Fruit fly (Drosophila melanogaster) whole organism, embryonic: ENCODE measurements around the gene Lamtor4.

Source experiments
- BtbVII ChIP-seq: fragments of 200-800 bp; sonication (Bioruptor generic); optimal IDR thresholded peaks from 3 replicates; lab custom pipeline; 2017; ENCODE audit warnings: missing biosample characterization, mild to moderate bottlenecking, missing genetic modification characterization
- CG10209 ChIP-seq: fragments of 200-800 bp; sonication (Bioruptor generic); optimal IDR thresholded peaks from 3 replicates; lab custom pipeline; 2017; ENCODE audit warnings: missing biosample characterization, mild to moderate bottlenecking, missing genetic modification characterization, missing genetic modification reagents
- CG11093 ChIP-seq: fragments of 200-800 bp; sonication (Bioruptor generic); IDR thresholded peaks from 3 replicates; pipeline ENCODE4 v1.3.6; 2022; ENCODE audit warnings: missing biosample characterization, missing genetic modification characterization
- CG11695 ChIP-seq: fragments of 200-800 bp; sonication (Bioruptor generic); IDR thresholded peaks from 3 replicates; pipeline ENCODE4 v1.3.6; 2022; ENCODE audit warnings: missing biosample characterization, missing genetic modification characterization
- CG12744 ChIP-seq: fragments of 200-800 bp; sonication (Bioruptor generic); optimal IDR thresholded peaks from 2 replicates; lab custom pipeline; 2016; ENCODE audit warnings: missing biosample characterization, missing genetic modification characterization
- CG14014 ChIP-seq: fragments of 200-800 bp; sonication (Bioruptor generic); IDR thresholded peaks from 2 replicates; pipeline ENCODE4 v1.3.6; 2022; ENCODE audit warnings: missing biosample characterization, missing genetic modification characterization
- CG14965 ChIP-seq: fragments of 200-800 bp; sonication (Bioruptor generic); optimal IDR thresholded peaks from 2 replicates; lab custom pipeline; 2016; ENCODE audit warnings: missing biosample characterization, missing genetic modification characterization, borderline replicate concordance
- CG1602 ChIP-seq: fragments of 200-800 bp; sonication (Bioruptor generic); optimal IDR thresholded peaks from 3 replicates; lab custom pipeline; 2016; ENCODE audit warnings: missing biosample characterization, missing genetic modification characterization
- CG1603 ChIP-seq: fragments of 200-800 bp; sonication (Bioruptor generic); optimal IDR thresholded peaks from 2 replicates; lab custom pipeline; 2019; ENCODE audit warnings: missing biosample characterization, mild to moderate bottlenecking, missing genetic modification characterization, moderate library complexity
- CG16779 ChIP-seq: fragments of 200-800 bp; sonication (Bioruptor generic); IDR thresholded peaks from 2 replicates; pipeline ENCODE4 v1.3.6; 2022; ENCODE audit warnings: missing biosample characterization, missing genetic modification characterization
- CG17361 ChIP-seq: fragments of 200-800 bp; sonication (Bioruptor generic); IDR thresholded peaks from 3 replicates; pipeline ENCODE4 v1.3.6; 2022; ENCODE audit warnings: missing biosample characterization, missing genetic modification characterization
- CG17385 ChIP-seq: fragments of 200-800 bp; sonication (Bioruptor generic); optimal IDR thresholded peaks from 3 replicates; lab custom pipeline; 2018; ENCODE audit warnings: missing biosample characterization, mild to moderate bottlenecking, missing genetic modification characterization
- CG18619 ChIP-seq: fragments of 200-800 bp; sonication (Bioruptor generic); optimal IDR thresholded peaks from 3 replicates; lab custom pipeline; 2017; ENCODE audit warnings: missing biosample characterization, mild to moderate bottlenecking, missing genetic modification characterization
- CG2129 ChIP-seq: fragments of 200-800 bp; sonication (Bioruptor generic); IDR thresholded peaks from 2 replicates; pipeline ENCODE4 v1.3.6; 2022; ENCODE audit warnings: missing biosample characterization, missing genetic modification characterization; ENCODE audit not compliant: partially characterized antibody
- CG2889 ChIP-seq: fragments of 200-800 bp; sonication (Bioruptor generic); IDR thresholded peaks from 3 replicates; pipeline ENCODE4 v1.3.6; 2022; ENCODE audit warnings: missing biosample characterization, missing genetic modification characterization
- CG32772 ChIP-seq: fragments of 200-800 bp; sonication (Bioruptor generic); IDR thresholded peaks from 2 replicates; pipeline ENCODE4 v1.3.6; 2022; ENCODE audit warnings: missing biosample characterization, missing genetic modification characterization
- CG4730 ChIP-seq: fragments of 200-800 bp; sonication (Bioruptor generic); IDR thresholded peaks from 2 replicates; pipeline ENCODE4 v1.3.6; 2022; ENCODE audit warnings: missing biosample characterization, missing genetic modification characterization
- CG7963 ChIP-seq: fragments of 200-800 bp; sonication (Bioruptor generic); IDR thresholded peaks from 3 replicates; pipeline ENCODE4 v1.3.6; 2022; ENCODE audit warnings: missing biosample characterization, missing genetic modification characterization; ENCODE audit not compliant: partially characterized antibody
- CG9817 ChIP-seq: fragments of 200-800 bp; sonication (Bioruptor generic); optimal IDR thresholded peaks from 2 replicates; lab custom pipeline; 2018; ENCODE audit warnings: missing biosample characterization, mild to moderate bottlenecking, missing genetic modification characterization, moderate library complexity
- CTCF ChIP-seq: fragments of 200-800 bp; sonication (Bioruptor generic); optimal IDR thresholded peaks from 2 replicates; lab custom pipeline; 2017; ENCODE audit warnings: missing biosample characterization, mild to moderate bottlenecking, missing genetic modification characterization, moderate library complexity
- E2f1 ChIP-seq: fragments of 200-800 bp; sonication (Bioruptor generic); IDR thresholded peaks from 2 replicates; pipeline ENCODE4 v1.3.6; 2022; ENCODE audit warnings: missing biosample characterization, missing genetic modification characterization
- Fer2 ChIP-seq: fragments of 200-800 bp; sonication (Bioruptor generic); optimal IDR thresholded peaks from 2 replicates; lab custom pipeline; 2018; ENCODE audit warnings: missing biosample characterization, mild to moderate bottlenecking, missing genetic modification characterization, moderate library complexity
- Jarid2 ChIP-seq: fragments of 200-800 bp; sonication (Bioruptor generic); optimal IDR thresholded peaks from 3 replicates; lab custom pipeline; 2017; ENCODE audit warnings: mild to moderate bottlenecking, missing biosample characterization, missing genetic modification reagents, missing genetic modification characterization
- Lhr ChIP-seq: fragments of 200-800 bp; sonication (Bioruptor generic); optimal IDR thresholded peaks from 3 replicates; lab custom pipeline; 2017; ENCODE audit warnings: mild to moderate bottlenecking, missing biosample characterization, missing genetic modification reagents, missing genetic modification characterization
- Mad ChIP-seq: fragments of 200-800 bp; sonication (Bioruptor generic); optimal IDR thresholded peaks from 2 replicates; lab custom pipeline; 2016; ENCODE audit warnings: missing biosample characterization, missing genetic modification characterization
- Med ChIP-seq: fragments of 200-800 bp; sonication (Bioruptor generic); peaks from one replicate; lab custom pipeline; 2016; ENCODE audit warnings: missing biosample characterization, missing genetic modification characterization, mild to moderate bottlenecking, inconsistent platforms, moderate library complexity
- Mrtf ChIP-seq: fragments of 200-800 bp; sonication (Bioruptor generic); IDR thresholded peaks from 3 replicates; pipeline ENCODE4 v1.3.6; 2022; ENCODE audit warnings: missing biosample characterization, missing genetic modification characterization
- PHDP ChIP-seq: fragments of 200-800 bp; sonication (Bioruptor generic); optimal IDR thresholded peaks from 3 replicates; lab custom pipeline; 2018; ENCODE audit warnings: missing biosample characterization, mild to moderate bottlenecking, missing genetic modification characterization, moderate library complexity
- Sox100B ChIP-seq: fragments of 200-800 bp; sonication (Bioruptor generic); optimal IDR thresholded peaks from 3 replicates; lab custom pipeline; 2018; ENCODE audit warnings: missing biosample characterization, mild to moderate bottlenecking, missing genetic modification characterization
- Sox102F ChIP-seq: fragments of 200-800 bp; sonication (Bioruptor generic); optimal IDR thresholded peaks from 2 replicates; lab custom pipeline; 2018; ENCODE audit warnings: missing biosample characterization, mild to moderate bottlenecking, missing genetic modification characterization, moderate library complexity
- Usf ChIP-seq: fragments of 200-800 bp; sonication (Bioruptor generic); optimal IDR thresholded peaks from 2 replicates; lab custom pipeline; 2017; ENCODE audit warnings: missing genotype, missing biosample characterization, missing genetic modification characterization
- Xbp1 ChIP-seq: fragments of 200-800 bp; sonication (Bioruptor generic); optimal IDR thresholded peaks from 3 replicates; lab custom pipeline; 2016; ENCODE audit warnings: missing biosample characterization, mild to moderate bottlenecking, missing genetic modification characterization
- al ChIP-seq: fragments of 200-800 bp; sonication (Bioruptor generic); IDR thresholded peaks from 2 replicates; pipeline ENCODE4 v1.3.6; 2022; ENCODE audit warnings: missing biosample characterization, missing genetic modification characterization
- bcd ChIP-seq: fragments of 200-800 bp; sonication (Bioruptor generic); optimal IDR thresholded peaks from 2 replicates; lab custom pipeline; 2017; ENCODE audit warnings: missing biosample characterization, mild to moderate bottlenecking, missing genetic modification characterization
- bsh ChIP-seq, 2 experiments: fragments of 200-800 bp; sonication (Bioruptor generic); optimal IDR thresholded peaks; 2 replicates each; lab custom pipeline; 2017 to 2018; ENCODE audit warnings: mild to moderate bottlenecking in 2 of 2, missing biosample characterization in 2 of 2, missing genetic modification characterization in 2 of 2, moderate library complexity in 1 of 2
- cato ChIP-seq: fragments of 200-800 bp; sonication (Bioruptor generic); optimal IDR thresholded peaks from 2 replicates; lab custom pipeline; 2016; ENCODE audit warnings: missing biosample characterization, missing genetic modification characterization, borderline replicate concordance
- dm ChIP-seq: fragments of 200-800 bp; sonication (Bioruptor generic); optimal IDR thresholded peaks from 3 replicates; lab custom pipeline; 2016; ENCODE audit warnings: missing biosample characterization, missing genetic modification characterization
- gem ChIP-seq: fragments of 200-800 bp; sonication (Bioruptor generic); optimal IDR thresholded peaks from 2 replicates; lab custom pipeline; 2019; ENCODE audit warnings: missing biosample characterization, mild to moderate bottlenecking, missing genetic modification characterization, moderate library complexity
- kay ChIP-seq: fragments of 200-800 bp; sonication (Bioruptor generic); optimal IDR thresholded peaks from 2 replicates; lab custom pipeline; 2016; ENCODE audit warnings: missing biosample characterization, missing genetic modification characterization
- lov ChIP-seq, 2 experiments: fragments of 200-800 bp in 1 of 2; fragments of >200 bp in 1 of 2; sonication (Bioruptor generic) in 1 of 2; IDR thresholded peaks in 1 of 2; optimal IDR thresholded peaks in 1 of 2; 2 replicates in 1 of 2; 3 replicates in 1 of 2; pipeline versions ENCODE4 v1.3.6 to Lab custom; 2017 to 2022; ENCODE audit warnings: missing biosample characterization in 1 of 2, missing genetic modification characterization in 1 of 2
- nerfin-1 ChIP-seq: fragments of 200-800 bp; sonication (Bioruptor generic); optimal IDR thresholded peaks from 3 replicates; lab custom pipeline; 2019; ENCODE audit warnings: missing biosample characterization, mild to moderate bottlenecking, missing genetic modification characterization, moderate library complexity
- pzg ChIP-seq: fragments of 200-800 bp; sonication (Bioruptor generic); optimal IDR thresholded peaks from 3 replicates; lab custom pipeline; 2018; ENCODE audit warnings: missing biosample characterization, mild to moderate bottlenecking, missing genetic modification characterization, moderate library complexity
- row ChIP-seq: fragments of 200-800 bp; sonication (Bioruptor generic); IDR thresholded peaks from 3 replicates; pipeline ENCODE4 v1.3.6; 2022; ENCODE audit warnings: missing biosample characterization, missing genetic modification characterization
- run ChIP-seq: fragments of 200-800 bp; sonication (Bioruptor generic); optimal IDR thresholded peaks from 3 replicates; lab custom pipeline; 2018; ENCODE audit warnings: missing biosample characterization, mild to moderate bottlenecking, missing genetic modification characterization
- sc ChIP-seq, 3 experiments: fragments of >200 bp in 2 of 3; fragments of 200-800 bp in 1 of 3; sonication (Bioruptor generic) in 1 of 3; optimal IDR thresholded peaks; 2 replicates in 2 of 3; 3 replicates in 1 of 3; lab custom pipeline; 2017; ENCODE audit warnings: mild to moderate bottlenecking in 1 of 3, missing biosample characterization in 1 of 3, missing genetic modification characterization in 1 of 3, missing genetic modification reagents in 1 of 3
- slou ChIP-seq: fragments of 200-800 bp; sonication (Bioruptor generic); optimal IDR thresholded peaks from 3 replicates; lab custom pipeline; 2016; ENCODE audit warnings: missing biosample characterization, missing genetic modification characterization
- vvl ChIP-seq: fragments of 200-800 bp; sonication (Bioruptor generic); IDR thresholded peaks from 2 replicates; pipeline ENCODE4 v1.3.6; 2022; ENCODE audit warnings: missing biosample characterization, missing genetic modification characterization
- wor ChIP-seq: fragments of 200-800 bp; sonication (Bioruptor generic); IDR thresholded peaks from 2 replicates; pipeline ENCODE4 v1.3.6; 2022; ENCODE audit warnings: missing biosample characterization, missing genetic modification characterization

The Lamtor4 gene

DNA sequence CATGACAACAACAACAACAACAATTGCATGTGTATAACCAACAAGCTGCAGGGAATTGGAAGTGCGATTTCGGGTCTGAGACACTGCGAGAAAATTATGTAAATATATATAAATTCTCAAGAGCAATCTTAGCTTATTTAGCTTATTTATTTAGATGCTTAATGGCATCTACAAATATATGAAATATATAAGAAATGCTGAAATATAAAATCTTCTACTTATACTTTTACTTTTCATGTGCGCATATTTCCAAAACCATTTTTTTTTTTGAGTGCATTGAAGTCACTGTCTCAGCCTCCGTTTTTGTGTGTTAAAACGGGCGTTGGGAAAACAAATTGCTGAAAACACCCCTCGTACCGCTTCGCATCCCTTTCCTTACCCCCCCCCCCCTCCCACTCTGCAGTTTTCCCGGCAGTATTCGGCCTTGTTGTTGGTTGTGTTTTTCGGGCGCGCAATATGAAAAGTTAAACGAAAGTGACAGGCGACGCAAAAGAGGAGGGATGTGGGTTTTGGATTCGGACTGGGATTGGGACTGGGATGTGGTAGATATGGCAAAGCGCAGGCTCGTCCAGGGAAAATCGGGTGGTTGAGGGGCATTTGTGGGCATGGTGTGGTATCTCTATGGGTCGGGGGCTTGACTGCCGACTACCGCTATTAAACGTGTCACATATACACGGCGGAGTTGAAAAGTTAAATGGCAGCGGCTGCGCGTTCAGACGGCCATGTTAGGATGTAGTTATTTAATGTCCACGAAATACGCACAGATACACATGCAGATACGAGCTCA, 41.3 kb upstream of the Lamtor4 start (continued):
- TF ChIP-seq CG2129 (GFP tag; lab: Robert Waterston, UW) (no peak), CG11093 (GFP tag; lab: Robert Waterston, UW) (no peak), kay (no peak), CG2889 (GFP tag; lab: Robert Waterston, UW) (no peak), row (GFP tag; lab: Robert Waterston, UW) (peak; percentile 76), Sox102F (peak; percentile 60), Mrtf (GFP tag; lab: Robert Waterston, UW) (no peak), slou (GFP tag; lab: Kevin White, UChicago) (no peak), al (GFP tag; lab: Robert Waterston, UW) (no peak), CG17361 (peak; percentile 66; the same call in 2 of the 3 replicates), CG4730 (no peak), Lhr (GFP tag; lab: Kevin White, UChicago) (peak; percentile 32), pzg (no peak), run (tag; lab: Kevin White, UChicago) (no peak), Mad (GFP tag; lab: Kevin White, UChicago) (no peak), Usf (peak; percentile 8), BtbVII (no peak), CG1603 (no peak), Fer2 (tag; lab: Kevin White, UChicago) (no peak), vvl (peak; percentile 73), Sox100B (GFP tag; lab: Kevin White, UChicago) (peak; percentile 58), bcd (GFP tag; lab: Kevin White, UChicago) (peak; percentile 46), Med (peak; percentile 39), CG1602 (GFP tag; lab: Kevin White, UChicago) (peak; percentile 53), E2f1 (0 out of 2 replicates have a peak, but pooled peaks have one; percentile 22), CG11695 (GFP tag; lab: Robert Waterston, UW) (peak; percentile 65; the same call in 1 of the 3 replicates), CG10209 (GFP tag; lab: Kevin White, UChicago) (peak; percentile 56), Xbp1 (peak; percentile 42), sc (optimal IDR thresholded peaks at IDR 0.05; lab: Kevin White, UChicago) (no peak), sc (GFP tag; optimal IDR thresholded peaks at IDR 0.05; lab: Kevin White, UChicago) (peak; percentile 38), CG9817 (tag; lab: Kevin White, UChicago) (no peak), CG14965 (GFP tag; lab: Kevin White, UChicago) (no peak), CG14014 (GFP tag; lab: Robert Waterston, UW) (no peak), CG17385 (peak; percentile 52), CG18619 (GFP tag; lab: Kevin White, UChicago) (peak; percentile 21), CTCF (GFP tag; lab: Kevin White, UChicago) (no peak), PHDP (tag; lab: Kevin White, UChicago) (peak; percentile 60), bsh (GFP tag; optimal IDR thresholded peaks at IDR 0.05; lab: Kevin White, UChicago) (peak in 1 of 2 experiments; percentile 82), gem (tag; lab: Kevin White, UChicago) (peak; percentile 80), CG12744 (no peak), CG16779 (no peak), lov (optimal IDR thresholded peaks at IDR 0.05; lab: Kevin White, UChicago) (no peak), lov (GFP tag; IDR thresholded peaks at IDR 0.05; lab: Robert Waterston, UW) (no peak), cato (GFP tag; lab: Kevin White, UChicago) (peak; percentile 3), nerfin-1 (tag; lab: Kevin White, UChicago) (peak; percentile 41), Jarid2 (peak; percentile 11), CG32772 (GFP tag; lab: Robert Waterston, UW) (peak; percentile 46; the same call in 1 of the 2 replicates), CG7963 (GFP tag; lab: Robert Waterston, UW) (no peak), dm (GFP tag; lab: Kevin White, UChicago) (no peak), wor (GFP tag; lab: Robert Waterston, UW) (no peak)
